Worm (Caenorhabditis elegans) whole organism, L4 larva: ENCODE results near the gene F41G3.20.

Source experiments
- ZK337.2 ChIP-seq: fragments of 200-800 bp; sonication (Bioruptor generic); IDR thresholded peaks from 2 replicates; pipeline ENCODE4 v1.3.6; 2022; ENCODE audit warnings: missing genetic modification reagents, missing genetic modification characterization, missing compliant biosample characterization
- aly-2 ChIP-seq: sonication (generic microtip); optimal IDR thresholded peaks from 2 replicates; lab custom pipeline; 2018; ENCODE audit warnings: missing biosample characterization, missing genetic modification characterization
- ama-1 ChIP-seq: fragments of 150-350 bp; optimal IDR thresholded peaks from 2 replicates; lab custom pipeline; 2014; ENCODE audit warnings: inconsistent platforms, mixed read lengths
- dpl-1 ChIP-seq: fragments of 150-350 bp; optimal IDR thresholded peaks from 2 replicates; lab custom pipeline; 2014; ENCODE audit warnings: missing biosample characterization, missing genetic modification reagents, missing genetic modification characterization
- jun-1 ChIP-seq: fragments of 150-350 bp; optimal IDR thresholded peaks from 2 replicates; lab custom pipeline; 2014; ENCODE audit warnings: missing biosample characterization, missing genetic modification reagents, missing genetic modification characterization
- lin-15B ChIP-seq: fragments of 150-350 bp; sonication (generic microtip); optimal IDR thresholded peaks from 3 replicates; lab custom pipeline; 2014; ENCODE audit warnings: missing biosample characterization, missing genetic modification characterization
- nhr-11 ChIP-seq: fragments of 150-350 bp; optimal IDR thresholded peaks from 2 replicates; lab custom pipeline; 2014; ENCODE audit warnings: missing biosample characterization, missing genetic modification characterization
- nhr-77 ChIP-seq: fragments of 150-350 bp; optimal IDR thresholded peaks from 2 replicates; lab custom pipeline; 2014; ENCODE audit warnings: missing biosample characterization, missing genetic modification characterization
- saeg-2 ChIP-seq: fragments of 200-800 bp; sonication (Bioruptor generic); IDR thresholded peaks from 2 replicates; pipeline ENCODE4 v1.3.6; 2022; ENCODE audit warnings: missing genetic modification reagents, missing genetic modification characterization, missing compliant biosample characterization
- skn-1 ChIP-seq: fragments of 150-350 bp; optimal IDR thresholded peaks from 2 replicates; lab custom pipeline; 2014; ENCODE audit warnings: missing biosample characterization, missing genetic modification characterization
- unc-39 ChIP-seq: sonication (generic microtip); optimal IDR thresholded peaks from 2 replicates; lab custom pipeline; 2017; ENCODE audit warnings: missing biosample characterization, missing genetic modification characterization

DNA sequence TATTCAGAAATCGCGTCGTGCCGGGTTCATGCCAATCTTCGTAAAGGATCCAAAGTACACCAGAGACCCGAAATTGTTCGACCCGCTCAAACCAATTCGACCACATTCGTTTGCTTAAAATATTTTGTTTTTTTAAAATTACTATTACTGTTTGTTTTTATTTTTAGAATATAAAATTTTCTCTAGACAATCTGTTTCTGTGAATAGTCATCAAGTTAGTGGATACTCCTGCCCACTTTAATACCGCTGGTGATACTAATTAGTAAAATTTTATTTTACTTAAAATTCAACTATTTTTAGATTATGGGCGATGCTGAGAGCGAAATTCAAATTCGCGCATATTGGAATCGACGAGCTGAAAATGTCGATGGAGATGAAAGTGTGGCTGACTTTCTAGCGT is 14.2 kb downstream of the F41G3.20 start, which contains the start of gene T14B4.1:
- TF ChIP-seq ama-1 (lab: Kevin White, UChicago) (no peak), unc-39 (tag; lab: Kevin White, UChicago) (no peak), lin-15B (tag; lab: Kevin White, UChicago) (no peak), skn-1 (tag; lab: Kevin White, UChicago) (no peak), jun-1 (tag; lab: Kevin White, UChicago) (no peak), nhr-11 (tag; lab: Kevin White, UChicago) (no peak), dpl-1 (GFP tag; lab: Kevin White, UChicago) (no peak), nhr-77 (tag; lab: Kevin White, UChicago) (no peak), saeg-2 (no peak), ZK337.2 (GFP tag; lab: Robert Waterston, UW) (no peak), aly-2 (no peak)
